Fruit fly (Drosophila melanogaster) whole organism, embryonic: ENCODE measurements around the gene Zw.
A peak's percentile ranks its signal among the peaks of the same experiment; 100 is the strongest.

Experiments used
- Abd-B ChIP-seq: fragments of 200-800 bp; sonication (Bioruptor generic); optimal IDR thresholded peaks from 2 replicates; lab custom pipeline; 2018; ENCODE audit warnings: missing biosample characterization, mild to moderate bottlenecking, missing genetic modification characterization, moderate library complexity
- CG11504 ChIP-seq: fragments of 200-800 bp; sonication (Bioruptor generic); optimal IDR thresholded peaks from 3 replicates; lab custom pipeline; 2019; ENCODE audit warnings: missing biosample characterization, mild to moderate bottlenecking, missing genetic modification characterization, moderate library complexity
- CG11695 ChIP-seq: fragments of 200-800 bp; sonication (Bioruptor generic); IDR thresholded peaks from 3 replicates; pipeline ENCODE4 v1.3.6; 2022; ENCODE audit warnings: missing biosample characterization, missing genetic modification characterization
- CG11723 ChIP-seq: fragments of 200-800 bp; sonication (Bioruptor generic); optimal IDR thresholded peaks from 2 replicates; lab custom pipeline; 2017; ENCODE audit warnings: missing biosample characterization, mild to moderate bottlenecking, missing genetic modification characterization
- CG12659 ChIP-seq: fragments of 200-800 bp; sonication (Bioruptor generic); optimal IDR thresholded peaks from 3 replicates; lab custom pipeline; 2017; ENCODE audit warnings: mild to moderate bottlenecking, missing biosample characterization, missing genetic modification reagents, missing genetic modification characterization
- CG12769 ChIP-seq: fragments of 200-800 bp; sonication (Bioruptor generic); optimal IDR thresholded peaks from 2 replicates; lab custom pipeline; 2019; ENCODE audit warnings: missing biosample characterization, mild to moderate bottlenecking, missing genetic modification characterization, moderate library complexity
- CG15514 ChIP-seq: fragments of 200-800 bp; sonication (Bioruptor generic); optimal IDR thresholded peaks from 3 replicates; lab custom pipeline; 2017; ENCODE audit warnings: missing biosample characterization, missing genetic modification characterization, mild to moderate bottlenecking, moderate library complexity, missing genetic modification reagents
- CG1602 ChIP-seq: fragments of 200-800 bp; sonication (Bioruptor generic); optimal IDR thresholded peaks from 3 replicates; lab custom pipeline; 2016; ENCODE audit warnings: missing biosample characterization, missing genetic modification characterization
- CG17359 ChIP-seq: fragments of 200-800 bp; sonication (Bioruptor generic); optimal IDR thresholded peaks from 3 replicates; lab custom pipeline; 2018; ENCODE audit warnings: missing biosample characterization, mild to moderate bottlenecking, missing genetic modification characterization, moderate library complexity
- CG2199 ChIP-seq: fragments of 200-800 bp; sonication (Bioruptor generic); IDR thresholded peaks from 3 replicates; pipeline ENCODE4 v1.3.6; 2022; ENCODE audit warnings: missing biosample characterization, missing genetic modification characterization
- CG31365 ChIP-seq: fragments of 200-800 bp; sonication (Bioruptor generic); optimal IDR thresholded peaks from 2 replicates; lab custom pipeline; 2018; ENCODE audit warnings: missing biosample characterization, mild to moderate bottlenecking, missing genetic modification characterization
- CG33557 ChIP-seq: fragments of 200-800 bp; sonication (Bioruptor generic); optimal IDR thresholded peaks from 2 replicates; lab custom pipeline; 2019; ENCODE audit warnings: missing biosample characterization, mild to moderate bottlenecking, missing genetic modification characterization, moderate library complexity
- CG34376 ChIP-seq: fragments of 200-800 bp; sonication (Bioruptor generic); optimal IDR thresholded peaks from 2 replicates; lab custom pipeline; 2018; ENCODE audit warnings: missing biosample characterization, mild to moderate bottlenecking, missing genetic modification characterization
- CG7963 ChIP-seq: fragments of 200-800 bp; sonication (Bioruptor generic); IDR thresholded peaks from 3 replicates; pipeline ENCODE4 v1.3.6; 2022; ENCODE audit warnings: missing biosample characterization, missing genetic modification characterization; ENCODE audit not compliant: partially characterized antibody
- CTCF ChIP-seq: fragments of 200-800 bp; sonication (Bioruptor generic); optimal IDR thresholded peaks from 2 replicates; lab custom pipeline; 2017; ENCODE audit warnings: missing biosample characterization, mild to moderate bottlenecking, missing genetic modification characterization, moderate library complexity
- CkIIα-i1 ChIP-seq: fragments of 200-800 bp; sonication (Bioruptor generic); IDR thresholded peaks from 2 replicates; pipeline ENCODE4 v1.3.6; 2022; ENCODE audit warnings: missing biosample characterization, missing genetic modification characterization
- CoRest ChIP-seq: fragments of 200-800 bp; sonication (Bioruptor generic); optimal IDR thresholded peaks from 3 replicates; lab custom pipeline; 2018; ENCODE audit warnings: missing biosample characterization, mild to moderate bottlenecking, missing genetic modification characterization, moderate library complexity
- CrebB ChIP-seq: fragments of 200-800 bp; sonication (Bioruptor generic); optimal IDR thresholded peaks from 3 replicates; lab custom pipeline; 2018; ENCODE audit warnings: missing biosample characterization, mild to moderate bottlenecking, missing genetic modification characterization
- D19A ChIP-seq: fragments of 200-800 bp; optimal IDR thresholded peaks from 3 replicates; lab custom pipeline; 2019; ENCODE audit warnings: missing biosample characterization, mild to moderate bottlenecking, missing genetic modification characterization, moderate library complexity
- D19B ChIP-seq: fragments of 200-800 bp; sonication (Bioruptor generic); optimal IDR thresholded peaks from 2 replicates; lab custom pipeline; 2017; ENCODE audit warnings: missing biosample characterization, mild to moderate bottlenecking, missing genetic modification characterization
- Gug ChIP-seq: fragments of 200-800 bp; sonication (Bioruptor generic); IDR thresholded peaks from 4 replicates; pipeline ENCODE4 v1.3.6; 2022; ENCODE audit warnings: missing biosample characterization, missing genetic modification characterization
- HLH4C ChIP-seq: fragments of 200-800 bp; sonication (Bioruptor generic); IDR thresholded peaks from 3 replicates; pipeline ENCODE4 v1.3.6; 2022; ENCODE audit warnings: missing biosample characterization, missing genetic modification characterization; ENCODE audit not compliant: partially characterized antibody
- HmgD ChIP-seq: fragments of 200-800 bp; sonication (Bioruptor generic); optimal IDR thresholded peaks from 3 replicates; lab custom pipeline; 2016; ENCODE audit warnings: missing biosample characterization, missing genetic modification characterization
- Hmr ChIP-seq: fragments of 200-800 bp; sonication (Bioruptor generic); optimal IDR thresholded peaks from 3 replicates; lab custom pipeline; 2017; ENCODE audit warnings: mild to moderate bottlenecking, missing biosample characterization, missing genetic modification reagents, missing genetic modification characterization
- Hr39 ChIP-seq: fragments of >200 bp; optimal IDR thresholded peaks from 2 replicates; lab custom pipeline; 2017
- Hsf ChIP-seq: fragments of 200-800 bp; sonication (Bioruptor generic); optimal IDR thresholded peaks from 3 replicates; lab custom pipeline; 2016; ENCODE audit warnings: missing biosample characterization, missing genetic modification characterization
- MBD-R2 ChIP-seq: fragments of 200-800 bp; sonication (Bioruptor generic); IDR thresholded peaks from 2 replicates; pipeline ENCODE4 v1.3.6; 2022; ENCODE audit warnings: missing biosample characterization, missing genetic modification characterization
- Oli ChIP-seq: fragments of 200-800 bp; sonication (Bioruptor generic); optimal IDR thresholded peaks from 2 replicates; lab custom pipeline; 2018; ENCODE audit warnings: missing biosample characterization, mild to moderate bottlenecking, missing genetic modification characterization, moderate library complexity
- Opbp ChIP-seq: fragments of 200-800 bp; sonication (Bioruptor generic); IDR thresholded peaks from 3 replicates; pipeline ENCODE4 v1.3.6; 2022; ENCODE audit warnings: missing biosample characterization, missing genetic modification characterization; ENCODE audit not compliant: partially characterized antibody
- Tbp ChIP-seq: fragments of >200 bp; optimal IDR thresholded peaks from 2 replicates; lab custom pipeline; 2018; ENCODE audit warnings: missing biosample characterization, missing genetic modification characterization
- bowl ChIP-seq: fragments of 200-800 bp; sonication (Bioruptor generic); IDR thresholded peaks from 2 replicates; pipeline ENCODE4 v1.3.6; 2022; ENCODE audit warnings: missing biosample characterization, missing genetic modification characterization
- caup ChIP-seq: fragments of 200-800 bp; sonication (Bioruptor generic); optimal IDR thresholded peaks from 3 replicates; lab custom pipeline; 2017; ENCODE audit warnings: missing biosample characterization, mild to moderate bottlenecking, missing genetic modification characterization, moderate library complexity; ENCODE audit not compliant: severe bottlenecking
- chif ChIP-seq, 2 experiments: fragments of 200-800 bp; sonication (Bioruptor generic); optimal IDR thresholded peaks; 3 replicates each; lab custom pipeline; 2016; ENCODE audit warnings: missing biosample characterization in 2 of 2, missing genetic modification characterization in 2 of 2
- dmrt11E ChIP-seq: fragments of 200-800 bp; sonication (Bioruptor generic); optimal IDR thresholded peaks from 3 replicates; lab custom pipeline; 2018; ENCODE audit warnings: missing biosample characterization, mild to moderate bottlenecking, missing genetic modification characterization, moderate library complexity
- esg ChIP-seq: fragments of 200-800 bp; sonication (Bioruptor generic); conservative IDR thresholded peaks from 2 replicates; pipeline ENCODE4 v1.3.6; 2022; ENCODE audit warnings: missing biosample characterization, missing genetic modification characterization
- ham ChIP-seq: fragments of 200-800 bp; sonication (Bioruptor generic); IDR thresholded peaks from 2 replicates; pipeline ENCODE4 v1.3.6; 2022; ENCODE audit warnings: missing biosample characterization, missing genetic modification characterization
- lab ChIP-seq: fragments of 200-800 bp; sonication (Bioruptor generic); optimal IDR thresholded peaks from 3 replicates; lab custom pipeline; 2017; ENCODE audit warnings: missing biosample characterization, missing genetic modification characterization, mild to moderate bottlenecking, moderate library complexity, missing genetic modification reagents
- lmd ChIP-seq: fragments of 200-800 bp; sonication (Bioruptor generic); IDR thresholded peaks from 2 replicates; pipeline ENCODE4 v1.3.6; 2022; ENCODE audit warnings: missing biosample characterization, missing genetic modification characterization
- mam ChIP-seq: fragments of 200-800 bp; sonication (Bioruptor generic); optimal IDR thresholded peaks from 3 replicates; lab custom pipeline; 2016; ENCODE audit warnings: missing biosample characterization, missing genetic modification characterization
- nom ChIP-seq: fragments of 200-800 bp; sonication (Bioruptor generic); optimal IDR thresholded peaks from 2 replicates; lab custom pipeline; 2017; ENCODE audit warnings: missing biosample characterization, missing genetic modification characterization, mild to moderate bottlenecking, moderate library complexity, missing genetic modification reagents
- oc ChIP-seq: fragments of 200-800 bp; sonication (Bioruptor generic); optimal IDR thresholded peaks from 2 replicates; lab custom pipeline; 2018; ENCODE audit warnings: missing biosample characterization, mild to moderate bottlenecking, missing genetic modification characterization, moderate library complexity
- peb ChIP-seq: fragments of 200-800 bp; sonication (Bioruptor generic); IDR thresholded peaks from 2 replicates; pipeline ENCODE4 v1.3.6; 2022; ENCODE audit warnings: missing biosample characterization, missing genetic modification characterization
- pfk ChIP-seq: fragments of 200-800 bp; sonication (Bioruptor generic); optimal IDR thresholded peaks from 2 replicates; lab custom pipeline; 2018; ENCODE audit warnings: missing biosample characterization, mild to moderate bottlenecking, missing genetic modification characterization, moderate library complexity
- pho ChIP-seq: fragments of 200-800 bp; sonication (Bioruptor generic); optimal IDR thresholded peaks from 2 replicates; lab custom pipeline; 2016; ENCODE audit warnings: missing biosample characterization, missing genetic modification characterization
- pum ChIP-seq: fragments of 200-800 bp; sonication (Bioruptor generic); optimal IDR thresholded peaks from 2 replicates; lab custom pipeline; 2016; ENCODE audit warnings: missing biosample characterization, missing genetic modification characterization
- sim ChIP-seq: fragments of 200-800 bp; sonication (Bioruptor generic); IDR thresholded peaks from 2 replicates; pipeline ENCODE4 v1.3.6; 2022; ENCODE audit warnings: missing biosample characterization, missing genetic modification characterization
- sima ChIP-seq: fragments of 200-800 bp; sonication (Bioruptor generic); optimal IDR thresholded peaks from 2 replicates; lab custom pipeline; 2016; ENCODE audit warnings: missing biosample characterization, missing genetic modification characterization
- slp2 ChIP-seq: fragments of 200-800 bp; sonication (Bioruptor generic); optimal IDR thresholded peaks from 2 replicates; lab custom pipeline; 2016; ENCODE audit warnings: missing biosample characterization, missing genetic modification characterization
- sqz ChIP-seq: fragments of 200-800 bp; sonication (Bioruptor generic); optimal IDR thresholded peaks from 3 replicates; lab custom pipeline; 2018; ENCODE audit warnings: missing biosample characterization, mild to moderate bottlenecking, missing genetic modification characterization
- sug ChIP-seq: fragments of 200-800 bp; optimal IDR thresholded peaks from 2 replicates; lab custom pipeline; 2019; ENCODE audit warnings: missing biosample characterization, mild to moderate bottlenecking, missing genetic modification characterization, moderate library complexity
- tna ChIP-seq: fragments of 200-800 bp; sonication (Bioruptor generic); IDR thresholded peaks from 2 replicates; pipeline ENCODE4 v1.3.6; 2022; ENCODE audit warnings: missing biosample characterization, missing genetic modification characterization; ENCODE audit not compliant: partially characterized antibody

Zw gene

dm6 chrX:19668405-19668804, 1.4 kb downstream of the Zw start (continued):
- TF ChIP-seq nom (GFP tag; lab: Kevin White, UChicago) (peak; percentile 96), pho (GFP tag; lab: Kevin White, UChicago) (peak; percentile 96), mam (GFP tag; lab: Kevin White, UChicago) (peak; percentile 99), CG15514 (GFP tag; lab: Kevin White, UChicago) (peak; percentile 81), D19A (peak; percentile 84), CG2199 (GFP tag; lab: Robert Waterston, UW) (peak; percentile 88; the same call in 2 of the 3 replicates), bowl (GFP tag; lab: Robert Waterston, UW) (peak; percentile 93), CG17359 (tag; lab: Kevin White, UChicago) (peak; percentile 93), dmrt11E (tag; lab: Kevin White, UChicago) (peak; percentile 98), CG11504 (peak; percentile 95), MBD-R2 (GFP tag; lab: Robert Waterston, UW) (peak; percentile 83), lab (peak; percentile 95), chif (GFP tag; optimal IDR thresholded peaks at IDR 0.05; lab: Kevin White, UChicago) (peak; percentile 98), CrebB (tag; lab: Kevin White, UChicago) (peak; percentile 94), CG11695 (GFP tag; lab: Robert Waterston, UW) (peak; percentile 79), CG12659 (GFP tag; lab: Kevin White, UChicago) (peak; percentile 96), CG33557 (GFP tag; lab: Kevin White, UChicago) (peak; percentile 98), tna (GFP tag; lab: Robert Waterston, UW) (no peak), Opbp (GFP tag; lab: Robert Waterston, UW) (no peak), Tbp (no peak), CTCF (GFP tag; lab: Kevin White, UChicago) (peak; percentile 56), Abd-B (GFP tag; lab: Kevin White, UChicago) (peak; percentile 92), ham (GFP tag; lab: Robert Waterston, UW) (peak; percentile 77), CoRest (tag; lab: Kevin White, UChicago) (peak; percentile 97), slp2 (GFP tag; lab: Kevin White, UChicago) (peak; percentile 90), sqz (GFP tag; lab: Kevin White, UChicago) (peak; percentile 78), CkIIα-i1 (GFP tag; lab: Robert Waterston, UW) (peak; percentile 32; the same call in 1 of the 2 replicates), CG1602 (GFP tag; lab: Kevin White, UChicago) (peak; percentile 96), HLH4C (GFP tag; lab: Robert Waterston, UW) (no peak), sim (GFP tag; lab: Robert Waterston, UW) (peak; percentile 73), Hmr (GFP tag; lab: Kevin White, UChicago) (peak; percentile 96), peb (GFP tag; lab: Robert Waterston, UW) (peak; percentile 88), CG31365 (tag; lab: Kevin White, UChicago) (peak; percentile 78), sima (GFP tag; lab: Kevin White, UChicago) (peak; percentile 75), caup (GFP tag; lab: Kevin White, UChicago) (peak; percentile 90), CG12769 (tag; lab: Kevin White, UChicago) (peak; percentile 98), oc (tag; lab: Kevin White, UChicago) (peak; percentile 97), esg (GFP tag; lab: Robert Waterston, UW) (peak; percentile 94), pum (GFP tag; lab: Kevin White, UChicago) (peak; percentile 98), sug (tag; lab: Kevin White, UChicago) (peak; percentile 94), CG34376 (GFP tag; lab: Kevin White, UChicago) (peak; percentile 93), lmd (GFP tag; lab: Robert Waterston, UW) (peak; percentile 92), CG11723 (GFP tag; lab: Kevin White, UChicago) (peak; percentile 96), HmgD (GFP tag; lab: Kevin White, UChicago) (peak; percentile 92), pfk (peak; percentile 13), Hsf (GFP tag; lab: Kevin White, UChicago) (peak; percentile 97), Gug (GFP tag; lab: Robert Waterston, UW) (peak; percentile 95), D19B (GFP tag; lab: Kevin White, UChicago) (peak; percentile 67), CG7963 (GFP tag; lab: Robert Waterston, UW) (no peak), Hr39 (lab: Kevin White, UChicago) (no peak), Oli (tag; lab: Kevin White, UChicago) (peak; percentile 96)
